Worm (Caenorhabditis elegans) whole organism, L3 larva: ENCODE results near the gene his-42.

Experiments used
- R02D3.7 ChIP-seq: fragments of 150-350 bp; optimal IDR thresholded peaks from 2 replicates; lab custom pipeline; 2014; ENCODE audit warnings: missing biosample characterization, missing genetic modification characterization
- ZK546.5 ChIP-seq: sonication (generic microtip); optimal IDR thresholded peaks from 2 replicates; lab custom pipeline; 2017; ENCODE audit warnings: missing biosample characterization, missing genetic modification characterization
- ama-1 ChIP-seq: fragments of 150-350 bp; optimal IDR thresholded peaks from 2 replicates; lab custom pipeline; 2018
- ceh-16 ChIP-seq: sonication (generic microtip); optimal IDR thresholded peaks from 2 replicates; lab custom pipeline; 2017; ENCODE audit warnings: missing biosample characterization, missing genetic modification characterization
- ceh-28 ChIP-seq: fragments of 150-350 bp; optimal IDR thresholded peaks from 2 replicates; lab custom pipeline; 2014; ENCODE audit warnings: missing biosample characterization, missing genetic modification reagents, missing genetic modification characterization
- ceh-82 ChIP-seq: fragments of 150-350 bp; optimal IDR thresholded peaks from 2 replicates; lab custom pipeline; 2014; ENCODE audit warnings: missing biosample characterization, missing genetic modification characterization
- egl-27 ChIP-seq: sonication (generic microtip); optimal IDR thresholded peaks from 4 replicates; lab custom pipeline; 2017; ENCODE audit warnings: missing biosample characterization, missing genetic modification reagents, missing genetic modification characterization
- egl-5 ChIP-seq: fragments of 150-350 bp; optimal IDR thresholded peaks from 2 replicates; lab custom pipeline; 2017; ENCODE audit warnings: missing biosample characterization, missing genetic modification reagents, missing genetic modification characterization, inconsistent platforms
- elt-2 ChIP-seq: sonication (generic microtip); optimal IDR thresholded peaks from 2 replicates; lab custom pipeline; 2016; ENCODE audit warnings: missing genetic modification reagents, mild to moderate bottlenecking, missing genetic modification characterization, missing compliant biosample characterization
- eor-1 ChIP-seq, 2 experiments: fragments of 150-350 bp; optimal IDR thresholded peaks; 2 replicates each; lab custom pipeline; 2014 to 2018; ENCODE audit warnings: missing biosample characterization in 2 of 2, missing genetic modification characterization in 2 of 2
- fkh-10 ChIP-seq: sonication (generic microtip); optimal IDR thresholded peaks from 2 replicates; lab custom pipeline; 2017; ENCODE audit warnings: missing biosample characterization, missing genetic modification reagents, missing genetic modification characterization
- fkh-2 ChIP-seq: fragments of 150-350 bp; optimal IDR thresholded peaks from 2 replicates; lab custom pipeline; 2014; ENCODE audit warnings: missing biosample characterization, missing genetic modification reagents, missing genetic modification characterization
- fos-1 ChIP-seq: fragments of 150-350 bp; optimal IDR thresholded peaks from 2 replicates; lab custom pipeline; 2014; ENCODE audit warnings: missing biosample characterization, missing genetic modification characterization
- hmg-11 ChIP-seq: sonication (generic microtip); optimal IDR thresholded peaks from 2 replicates; lab custom pipeline; 2016; ENCODE audit warnings: missing genetic modification characterization, missing compliant biosample characterization
- jun-1 ChIP-seq: fragments of 150-350 bp; optimal IDR thresholded peaks from 2 replicates; lab custom pipeline; 2014; ENCODE audit warnings: missing biosample characterization, missing genetic modification reagents, missing genetic modification characterization
- lin-15B ChIP-seq: fragments of 150-350 bp; optimal IDR thresholded peaks from 2 replicates; lab custom pipeline; 2014; ENCODE audit warnings: missing biosample characterization, missing genetic modification characterization
- lin-39 ChIP-seq: fragments of 150-350 bp; optimal IDR thresholded peaks from 2 replicates; lab custom pipeline; 2018; ENCODE audit warnings: missing biosample characterization, missing genetic modification reagents, missing genetic modification characterization
- lsy-12 ChIP-seq: sonication (generic microtip); optimal IDR thresholded peaks from 2 replicates; lab custom pipeline; 2016; ENCODE audit warnings: mild to moderate bottlenecking, missing genetic modification characterization, missing compliant biosample characterization
- mdl-1 ChIP-seq: fragments of 150-350 bp; optimal IDR thresholded peaks from 2 replicates; lab custom pipeline; 2014; ENCODE audit warnings: missing biosample characterization, missing genetic modification characterization
- nfya-1 ChIP-seq: sonication (generic microtip); optimal IDR thresholded peaks from 2 replicates; lab custom pipeline; 2017; ENCODE audit warnings: missing genetic modification characterization, mild to moderate bottlenecking, missing compliant biosample characterization, antibody characterized with exemption, moderate library complexity; ENCODE audit not compliant: insufficient read depth
- nhr-11 ChIP-seq: fragments of 150-350 bp; optimal IDR thresholded peaks from 2 replicates; lab custom pipeline; 2014; ENCODE audit warnings: missing biosample characterization, missing genetic modification characterization
- nhr-23 ChIP-seq: fragments of 150-350 bp; optimal IDR thresholded peaks from 2 replicates; lab custom pipeline; 2014; ENCODE audit warnings: missing biosample characterization, missing genetic modification reagents, missing genetic modification characterization
- nhr-237 ChIP-seq: fragments of 150-350 bp; optimal IDR thresholded peaks from 2 replicates; lab custom pipeline; 2014; ENCODE audit warnings: missing biosample characterization, missing genetic modification characterization
- nhr-25 ChIP-seq: sonication (generic microtip); optimal IDR thresholded peaks from 2 replicates; lab custom pipeline; 2017; ENCODE audit warnings: missing biosample characterization, missing genetic modification characterization
- nhr-28 ChIP-seq: fragments of 150-350 bp; optimal IDR thresholded peaks from 2 replicates; lab custom pipeline; 2014; ENCODE audit warnings: missing biosample characterization, missing genetic modification characterization
- nhr-43 ChIP-seq: sonication (generic microtip); optimal IDR thresholded peaks from 2 replicates; lab custom pipeline; 2016; ENCODE audit warnings: mild to moderate bottlenecking, missing genetic modification characterization, missing compliant biosample characterization; ENCODE audit not compliant: poor library complexity, severe bottlenecking
- nhr-76 ChIP-seq: fragments of 150-350 bp; sonication (generic microtip); optimal IDR thresholded peaks from 5 replicates; lab custom pipeline; 2014; ENCODE audit warnings: missing biosample characterization, missing genetic modification characterization
- nhr-77 ChIP-seq: fragments of 150-350 bp; optimal IDR thresholded peaks from 2 replicates; lab custom pipeline; 2014; ENCODE audit warnings: missing biosample characterization, missing genetic modification characterization
- pha-4 ChIP-seq: fragments of 150-350 bp; optimal IDR thresholded peaks from 2 replicates; lab custom pipeline; 2014; ENCODE audit warnings: missing biosample characterization, missing genetic modification reagents, missing genetic modification characterization
- pqm-1 ChIP-seq: fragments of 150-350 bp; optimal IDR thresholded peaks from 2 replicates; lab custom pipeline; 2017; ENCODE audit warnings: missing biosample characterization, missing genetic modification characterization, inconsistent platforms
- skn-1 ChIP-seq: fragments of 150-350 bp; optimal IDR thresholded peaks from 2 replicates; lab custom pipeline; 2014; ENCODE audit warnings: missing biosample characterization, missing genetic modification characterization
- snpc-4 ChIP-seq: fragments of 150-350 bp; optimal IDR thresholded peaks from 2 replicates; lab custom pipeline; 2014; ENCODE audit warnings: missing biosample characterization, missing genetic modification characterization
- tbx-2 ChIP-seq: sonication (generic microtip); optimal IDR thresholded peaks from 2 replicates; lab custom pipeline; 2016; ENCODE audit warnings: mild to moderate bottlenecking, missing genetic modification characterization, missing compliant biosample characterization
- unc-39 ChIP-seq: sonication (generic microtip); optimal IDR thresholded peaks from 4 replicates; lab custom pipeline; 2017; ENCODE audit warnings: missing biosample characterization, missing genetic modification characterization
- unc-62 ChIP-seq: fragments of 150-350 bp; sonication (generic microtip); optimal IDR thresholded peaks from 4 replicates; lab custom pipeline; 2014; ENCODE audit warnings: missing biosample characterization, missing genetic modification reagents, missing genetic modification characterization
- ztf-11 ChIP-seq: fragments of 150-350 bp; optimal IDR thresholded peaks from 2 replicates; lab custom pipeline; 2014; ENCODE audit warnings: missing biosample characterization, missing genetic modification characterization
- ztf-4 ChIP-seq: fragments of 150-350 bp; optimal IDR thresholded peaks from 2 replicates; lab custom pipeline; 2014; ENCODE audit warnings: missing biosample characterization, missing genetic modification characterization

his-42 gene

ce11 chrII:13828597-13828996 lies at the start of gene his-42:
TSS of gene his-42 (minus strand) at chrII:13828697.
- TF ChIP-seq lin-15B (tag; lab: Kevin White, UChicago) = no peak
- TF ChIP-seq nfya-1 (tag; lab: Kevin White, UChicago) = no peak
- no peak for TF ChIP-seq snpc-4
- no peak for TF ChIP-seq pqm-1 (tag; lab: Kevin White, UChicago)
- TF ChIP-seq, all 47 proteins: peak for 0

- no peak for TF ChIP-seq mdl-1 (tag; lab: Kevin White, UChicago)
- TF ChIP-seq lsy-12 (tag; lab: Kevin White, UChicago) = no peak
- TF ChIP-seq ceh-16 = no peak
- no peak for TF ChIP-seq nhr-237 (tag; lab: Kevin White, UChicago)
- TF ChIP-seq nhr-43 (tag; lab: Kevin White, UChicago) = no peak
- TF ChIP-seq fkh-2 (tag; lab: Kevin White, UChicago) = no peak
- TF ChIP-seq fkh-10 = no peak
- TF ChIP-seq pha-4 (tag; lab: Kevin White, UChicago) = no peak
- TF ChIP-seq nfya-1 (tag; lab: Kevin White, UChicago) = no peak
- no peak for TF ChIP-seq pqm-1 (tag; lab: Kevin White, UChicago)
- TF ChIP-seq tbx-2 (tag; lab: Kevin White, UChicago) = no peak
- TF ChIP-seq unc-39 (tag; lab: Kevin White, UChicago) = no peak
- TF ChIP-seq lin-39 (tag; lab: Kevin White, UChicago) = no peak
Observed at ce11 chrII:13877994-13878393, 49.5 kb upstream of the his-42 start.

ce11 chrII:13875734-13876133 lies 47.2 kb upstream of the his-42 start, which contains the start of gene ing-3:
TSS of gene ing-3 (plus strand) at chrII:13876034.
- no peak for TF ChIP-seq ceh-16
- TF ChIP-seq elt-2 (tag; lab: Kevin White, UChicago) = no peak
- TF ChIP-seq ceh-82 (tag; lab: Kevin White, UChicago) = no peak
- no peak for TF ChIP-seq nhr-11 (tag; lab: Kevin White, UChicago)
- TF ChIP-seq unc-62 (GFP tag; lab: Kevin White, UChicago) = no peak
- no peak for TF ChIP-seq hmg-11 (tag; lab: Kevin White, UChicago)
- no peak for TF ChIP-seq lin-15B (tag; lab: Kevin White, UChicago)
- no peak for TF ChIP-seq nfya-1 (tag; lab: Kevin White, UChicago)

- TF ChIP-seq egl-27 (tag; lab: Kevin White, UChicago) = no peak
- peak; percentile 87 for TF ChIP-seq ceh-28
- peak; percentile 82 for TF ChIP-seq hmg-11 (tag; lab: Kevin White, UChicago)
- TF ChIP-seq jun-1 (tag; lab: Kevin White, UChicago) = peak; percentile 36
- TF ChIP-seq pqm-1 (tag; lab: Kevin White, UChicago) = peak; percentile 34
- TF ChIP-seq tbx-2 (tag; lab: Kevin White, UChicago) = peak; percentile 36
- TF ChIP-seq R02D3.7 = peak; percentile 74
- peak; percentile 65 for TF ChIP-seq ceh-82 (tag; lab: Kevin White, UChicago)
- TF ChIP-seq skn-1 (tag; lab: Kevin White, UChicago) = peak; percentile 3
- TF ChIP-seq fos-1 (tag; lab: Kevin White, UChicago) = no peak
- no peak for TF ChIP-seq ztf-4 (tag; lab: Kevin White, UChicago)
- TF ChIP-seq snpc-4 = peak; percentile 84
- TF ChIP-seq nfya-1 (tag; lab: Kevin White, UChicago) = peak; percentile 98
- TF ChIP-seq nhr-28 = no peak
- TF ChIP-seq nhr-23 (tag; lab: Kevin White, UChicago) = peak; percentile 88
- peak; percentile 92 for TF ChIP-seq fkh-10
- no peak for TF ChIP-seq mdl-1 (tag; lab: Kevin White, UChicago)
- TF ChIP-seq ama-1 = peak; percentile 84
- peak; percentile 99 for TF ChIP-seq pha-4 (tag; lab: Kevin White, UChicago)
- TF ChIP-seq nhr-25 (tag; lab: Kevin White, UChicago) = peak; percentile 64
- peak; percentile 97 for TF ChIP-seq egl-5 (tag; lab: Kevin White, UChicago)
- peak in 1 of 2 experiments; percentile 38 for TF ChIP-seq eor-1 (tag; optimal IDR thresholded peaks at IDR 0.05; lab: Kevin White, UChicago)
- TF ChIP-seq unc-39 (tag; lab: Kevin White, UChicago) = no peak
- TF ChIP-seq ztf-11 (tag; lab: Kevin White, UChicago) = no peak
- peak; percentile 48 for TF ChIP-seq lsy-12 (tag; lab: Kevin White, UChicago)
- TF ChIP-seq nhr-76 = peak; percentile 15
- peak; percentile 64 for TF ChIP-seq elt-2 (tag; lab: Kevin White, UChicago)
- TF ChIP-seq lin-39 (tag; lab: Kevin White, UChicago) = peak; percentile 88
- TF ChIP-seq nhr-77 (tag; lab: Kevin White, UChicago) = peak; percentile 83
- TF ChIP-seq lin-15B (tag; lab: Kevin White, UChicago) = peak; percentile 83
- TF ChIP-seq ZK546.5 = peak; percentile 25
Observed at ce11 chrII:13872191-13872889, 43.8 kb upstream of the his-42 start, which contains the start of the genes cup-14 and ndub-8. TSS of gene cup-14 (minus strand) at chrII:13872241. TSS of gene ndub-8 (plus strand) at chrII:13872869.
